Worm (Caenorhabditis elegans) whole organism, L4 larva: Measurements from ENCODE around the gene Y38H6C.20.
"Not testable (repeated sequence)": the region's sequence is repeated elsewhere in the genome, so short reads cannot be mapped to it uniquely, and the experiment has no call there.

Experiments
- F26F4.8 ChIP-seq: fragments of 200-800 bp; sonication (Bioruptor generic); conservative IDR thresholded peaks from 2 replicates; pipeline ENCODE4 v1.3.6; 2022; ENCODE audit warnings: missing genetic modification characterization, missing compliant biosample characterization
- Y105C5A.15 ChIP-seq: fragments of 200-800 bp; sonication (Bioruptor generic); IDR thresholded peaks from 2 replicates; pipeline ENCODE4 v1.3.6; 2022; ENCODE audit warnings: missing genetic modification characterization, missing compliant biosample characterization
- Y5F2A.4 ChIP-seq: fragments of 200-800 bp; sonication (Bioruptor generic); optimal IDR thresholded peaks from 2 replicates; lab custom pipeline; 2018; ENCODE audit warnings: mild to moderate bottlenecking, missing genetic modification characterization, missing compliant biosample characterization
- Y75B8A.6 ChIP-seq: fragments of 200-800 bp; sonication (Bioruptor generic); IDR thresholded peaks from 2 replicates; pipeline ENCODE4 v1.3.6; 2022; ENCODE audit warnings: missing genetic modification reagents, missing genetic modification characterization, missing compliant biosample characterization
- ZK337.2 ChIP-seq: fragments of 200-800 bp; sonication (Bioruptor generic); IDR thresholded peaks from 2 replicates; pipeline ENCODE4 v1.3.6; 2022; ENCODE audit warnings: missing genetic modification reagents, missing genetic modification characterization, missing compliant biosample characterization
- aha-1 ChIP-seq: fragments of 150-350 bp; peaks from one replicate; lab custom pipeline; 2014; ENCODE audit warnings: missing biosample characterization, missing genetic modification characterization
- aly-2 ChIP-seq: sonication (generic microtip); optimal IDR thresholded peaks from 2 replicates; lab custom pipeline; 2018; ENCODE audit warnings: missing biosample characterization, missing genetic modification characterization
- ama-1 ChIP-seq: fragments of 150-350 bp; optimal IDR thresholded peaks from 2 replicates; lab custom pipeline; 2014; ENCODE audit warnings: inconsistent platforms, mixed read lengths
- attf-4 ChIP-seq: sonication (generic microtip); optimal IDR thresholded peaks from 3 replicates; lab custom pipeline; 2017; ENCODE audit warnings: missing biosample characterization, missing genetic modification characterization
- ceh-20 ChIP-seq: fragments of 200-800 bp; sonication (Bioruptor generic); IDR thresholded peaks from 2 replicates; pipeline ENCODE4 v1.3.6; 2022; ENCODE audit warnings: missing genetic modification reagents, missing genetic modification characterization, missing compliant biosample characterization
- ceh-32 ChIP-seq: sonication (generic microtip); optimal IDR thresholded peaks from 2 replicates; lab custom pipeline; 2016; ENCODE audit warnings: mild to moderate bottlenecking, missing genetic modification characterization, missing compliant biosample characterization; ENCODE audit not compliant: poor library complexity
- ceh-44 ChIP-seq: fragments of 200-800 bp; sonication (Bioruptor generic); IDR thresholded peaks from 2 replicates; pipeline ENCODE4 v1.3.6; 2022; ENCODE audit warnings: missing genetic modification reagents, missing genetic modification characterization, missing compliant biosample characterization
- ceh-82 ChIP-seq: sonication (generic microtip); optimal IDR thresholded peaks from 2 replicates; lab custom pipeline; 2017; ENCODE audit warnings: missing biosample characterization, missing genetic modification characterization
- ctbp-1 ChIP-seq: fragments of 200-800 bp; sonication (Bioruptor generic); IDR thresholded peaks from 2 replicates; pipeline ENCODE4 v1.3.6; 2022; ENCODE audit warnings: missing genetic modification reagents, missing genetic modification characterization, missing compliant biosample characterization
- daf-8 ChIP-seq: fragments of 200-800 bp; sonication (Bioruptor generic); IDR thresholded peaks from 2 replicates; pipeline ENCODE4 v1.3.6; 2022; ENCODE audit warnings: missing genetic modification characterization, missing compliant biosample characterization
- dmd-8 ChIP-seq: fragments of 200-800 bp; sonication (Bioruptor generic); IDR thresholded peaks from 2 replicates; pipeline ENCODE4 v1.3.6; 2022; ENCODE audit warnings: missing genetic modification characterization, missing compliant biosample characterization
- fkh-10 ChIP-seq: fragments of 150-350 bp; optimal IDR thresholded peaks from 2 replicates; lab custom pipeline; 2014; ENCODE audit warnings: missing biosample characterization, missing genetic modification reagents, missing genetic modification characterization
- fos-1 ChIP-seq: fragments of 150-350 bp; optimal IDR thresholded peaks from 2 replicates; lab custom pipeline; 2014; ENCODE audit warnings: missing biosample characterization, missing genetic modification characterization
- gei-8 ChIP-seq: fragments of 200-800 bp; sonication (Bioruptor generic); optimal IDR thresholded peaks from 2 replicates; lab custom pipeline; 2018; ENCODE audit warnings: mild to moderate bottlenecking, missing genetic modification characterization, missing compliant biosample characterization
- hif-1 ChIP-seq, 2 experiments: sonication (generic microtip); optimal IDR thresholded peaks; 2 replicates each; lab custom pipeline; 2016 to 2017; ENCODE audit warnings: missing compliant biosample characterization in 2 of 2, missing genetic modification characterization in 2 of 2, missing genetic modification reagents in 2 of 2, missing genotype in 2 of 2, mild to moderate bottlenecking in 1 of 2
- lin-1 ChIP-seq: fragments of 200-800 bp; sonication (Bioruptor generic); IDR thresholded peaks from 2 replicates; pipeline ENCODE4 v1.3.6; 2022; ENCODE audit warnings: missing genetic modification reagents, missing genetic modification characterization, missing compliant biosample characterization
- lin-13 ChIP-seq: fragments of 150-350 bp; optimal IDR thresholded peaks from 2 replicates; lab custom pipeline; 2014; ENCODE audit warnings: missing biosample characterization, missing genetic modification reagents, missing genetic modification characterization
- lin-38 ChIP-seq: fragments of 200-800 bp; sonication (Bioruptor generic); IDR thresholded peaks from 2 replicates; pipeline ENCODE4 v1.3.6; 2022; ENCODE audit warnings: missing genetic modification reagents, missing genetic modification characterization, missing compliant biosample characterization
- lsy-2 ChIP-seq, 2 experiments: fragments of 150-350 bp in 1 of 2; sonication (generic microtip) in 1 of 2; optimal IDR thresholded peaks; 2 replicates each; lab custom pipeline; 2014 to 2017; ENCODE audit warnings: missing biosample characterization in 2 of 2, missing genetic modification characterization in 2 of 2
- mxl-3 ChIP-seq: fragments of 200-800 bp; sonication (Bioruptor generic); optimal IDR thresholded peaks from 2 replicates; lab custom pipeline; 2018; ENCODE audit warnings: mild to moderate bottlenecking, missing genetic modification characterization, missing compliant biosample characterization
- nhr-102 ChIP-seq: sonication (generic microtip); optimal IDR thresholded peaks from 2 replicates; lab custom pipeline; 2016; ENCODE audit warnings: mild to moderate bottlenecking, missing genetic modification characterization, moderate library complexity, missing compliant biosample characterization
- nhr-28 ChIP-seq: fragments of 150-350 bp; optimal IDR thresholded peaks from 2 replicates; lab custom pipeline; 2014; ENCODE audit warnings: missing biosample characterization, missing genetic modification characterization
- saeg-2 ChIP-seq: fragments of 200-800 bp; sonication (Bioruptor generic); IDR thresholded peaks from 2 replicates; pipeline ENCODE4 v1.3.6; 2022; ENCODE audit warnings: missing genetic modification reagents, missing genetic modification characterization, missing compliant biosample characterization
- set-16 ChIP-seq: fragments of 200-800 bp; sonication (Bioruptor generic); IDR thresholded peaks from 2 replicates; pipeline ENCODE4 v1.3.6; 2022; ENCODE audit warnings: missing genetic modification reagents, missing genetic modification characterization, missing compliant biosample characterization
- skn-1 ChIP-seq: fragments of 150-350 bp; optimal IDR thresholded peaks from 2 replicates; lab custom pipeline; 2014; ENCODE audit warnings: missing biosample characterization, missing genetic modification characterization
- tra-1 ChIP-seq: fragments of 200-800 bp; sonication (Bioruptor generic); IDR thresholded peaks from 2 replicates; pipeline ENCODE4 v1.3.6; 2022; ENCODE audit warnings: missing genetic modification reagents, missing genetic modification characterization, missing compliant biosample characterization
- unc-39 ChIP-seq: sonication (generic microtip); optimal IDR thresholded peaks from 2 replicates; lab custom pipeline; 2017; ENCODE audit warnings: missing biosample characterization, missing genetic modification characterization
- unc-62 ChIP-seq, 3 experiments: fragments of 150-350 bp in 1 of 3; sonication (generic microtip); optimal IDR thresholded peaks in 2 of 3; peaks in 1 of 3; 1 replicate in 1 of 3; 2 replicates in 2 of 3; lab custom pipeline; 2014 to 2017; ENCODE audit warnings: missing biosample characterization in 3 of 3, missing genetic modification characterization in 3 of 3, missing genetic modification reagents in 3 of 3, missing genotype in 1 of 3
- vab-7 ChIP-seq: fragments of 200-800 bp; sonication (Bioruptor generic); IDR thresholded peaks from 2 replicates; pipeline ENCODE4 v1.3.6; 2022; ENCODE audit warnings: missing genetic modification reagents, missing genetic modification characterization, missing compliant biosample characterization
- zag-1 ChIP-seq: fragments of 150-350 bp; optimal IDR thresholded peaks from 2 replicates; lab custom pipeline; 2014; ENCODE audit warnings: missing biosample characterization, missing genetic modification characterization
- zfp-2 ChIP-seq: sonication (generic microtip); optimal IDR thresholded peaks from 2 replicates; lab custom pipeline; 2016; ENCODE audit warnings: mild to moderate bottlenecking, missing genetic modification characterization, missing compliant biosample characterization
- ztf-7 ChIP-seq: fragments of 150-350 bp; optimal IDR thresholded peaks from 2 replicates; lab custom pipeline; 2014; ENCODE audit warnings: missing biosample characterization, missing genetic modification characterization

Y38H6C.20 gene

ce11 chrV:20574314-20574713 is 23.3 kb upstream of the Y38H6C.20 start, which contains the start of gene clec-263:
Gene clec-263, plus strand, starts transcription at chrV:20574614.
- TF ChIP-seq ceh-20 (GFP tag; lab: Robert Waterston, UW) (no peak), unc-62 (GFP tag; optimal IDR thresholded peaks at IDR 0.05 in 1 of 2; lab: Kevin White, UChicago) (peak in 1 of 2 experiments; percentile 11), unc-62 (tag; optimal IDR thresholded peaks at IDR 0.05; lab: Kevin White, UChicago) (no peak)

DNA sequence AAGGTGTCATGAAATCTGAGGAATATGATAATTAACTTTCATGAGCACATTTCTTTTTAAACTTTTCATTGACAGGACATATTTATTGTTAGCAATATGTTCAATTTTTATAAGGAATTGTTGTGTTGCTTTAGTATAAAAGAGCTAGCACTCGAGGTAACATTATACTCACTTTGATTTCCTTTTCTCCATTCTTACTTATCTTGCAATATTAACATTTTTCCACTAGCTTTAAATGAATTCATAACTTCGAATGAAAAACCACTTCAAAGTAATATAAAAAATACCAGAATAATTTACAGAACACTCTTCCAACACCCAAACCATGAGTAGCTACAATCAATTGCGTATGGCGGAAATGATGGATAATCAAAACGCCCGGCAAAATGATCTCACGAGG is 22.4 kb upstream of the Y38H6C.20 start, which contains the start of gene F26F2.5:
Gene F26F2.5, plus strand, starts transcription at position 301 of the 400 bp plus-strand sequence.
- TF ChIP-seq daf-8 (GFP tag; lab: Robert Waterston, UW) (no peak), mxl-3 (GFP tag; lab: Kevin White, UChicago) (no peak), lin-1 (GFP tag; lab: Robert Waterston, UW) (no peak), ztf-7 (no peak), Y75B8A.6 (no peak), unc-62 (GFP tag; optimal IDR thresholded peaks at IDR 0.05 in 1 of 2; lab: Kevin White, UChicago) (no peak), unc-62 (tag; optimal IDR thresholded peaks at IDR 0.05; lab: Kevin White, UChicago) (no peak), lin-13 (GFP tag; lab: Kevin White, UChicago) (no peak), gei-8 (GFP tag; lab: Kevin White, UChicago) (no peak), vab-7 (no peak), nhr-102 (tag; lab: Kevin White, UChicago) (no peak), skn-1 (tag; lab: Kevin White, UChicago) (no peak)
- TF ChIP-seq, all 104 proteins: peak for 0

ce11 chrV:20568995-20569394 is 18.0 kb upstream of the Y38H6C.20 start, which contains the start of gene F26F2.4:
Gene F26F2.4, plus strand, starts transcription at chrV:20569295.
- not testable (repeated sequence) for TF ChIP-seq ceh-82 (tag; lab: Kevin White, UChicago); Y105C5A.15 (GFP tag; lab: Robert Waterston, UW); lin-38 (GFP tag; lab: Robert Waterston, UW)

DNA sequence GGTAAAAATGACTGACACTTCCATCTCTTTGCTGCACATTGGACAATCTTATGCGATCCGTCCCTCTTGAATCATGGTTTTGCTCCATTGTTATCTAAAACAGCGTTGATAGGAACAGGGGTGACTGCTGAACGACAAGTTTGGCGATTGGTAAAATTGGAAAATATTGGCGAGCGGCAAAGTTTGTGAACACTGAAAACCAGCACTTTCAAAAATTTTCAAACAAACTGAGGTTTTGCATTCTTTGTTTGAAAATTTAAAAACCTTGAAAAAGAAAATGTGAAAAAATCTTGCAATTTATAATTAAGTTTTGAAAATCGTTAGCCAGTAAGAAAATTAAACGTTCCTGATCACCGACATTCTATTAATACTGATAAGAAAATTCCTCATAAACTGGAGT is 15.5 kb upstream of the Y38H6C.20 start, which contains the start of gene F26F2.3:
Gene F26F2.3, minus strand, starts transcription at position 101 of the 400 bp plus-strand sequence.
- TF ChIP-seq ceh-20 (GFP tag; lab: Robert Waterston, UW): no peak
- TF ChIP-seq nhr-28: no peak
- TF ChIP-seq lin-1 (GFP tag; lab: Robert Waterston, UW): no peak
- TF ChIP-seq unc-62 (GFP tag; optimal IDR thresholded peaks at IDR 0.05 in 1 of 2; lab: Kevin White, UChicago): no peak
- TF ChIP-seq unc-62 (tag; optimal IDR thresholded peaks at IDR 0.05; lab: Kevin White, UChicago): no peak
- TF ChIP-seq fos-1 (tag; lab: Kevin White, UChicago): no peak
- TF ChIP-seq aha-1: no peak
- no peak for TF ChIP-seq fkh-10 (GFP tag; lab: Kevin White, UChicago)
- TF ChIP-seq aly-2 (tag; lab: Kevin White, UChicago): no peak
- no peak for TF ChIP-seq ceh-32 (tag; lab: Kevin White, UChicago)
- TF ChIP-seq ceh-82 (tag; lab: Kevin White, UChicago): no peak
- no peak for TF ChIP-seq Y105C5A.15 (GFP tag; lab: Robert Waterston, UW)

- TF ChIP-seq ZK337.2 (GFP tag; lab: Robert Waterston, UW); set-16 (GFP tag; lab: Robert Waterston, UW); saeg-2: not testable (repeated sequence)
These were observed 13.1 kb upstream of the Y38H6C.20 start, which contains the start of gene F26F2.13 for ce11 chrV:20564054-20564453. Gene F26F2.13, plus strand, starts transcription at chrV:20564354.

- TF ChIP-seq unc-39 (tag; lab: Kevin White, UChicago): no peak
- no peak for TF ChIP-seq lsy-2 (tag; optimal IDR thresholded peaks at IDR 0.05; lab: Kevin White, UChicago)
- no peak for TF ChIP-seq attf-4
- no peak for TF ChIP-seq nhr-28
- TF ChIP-seq F26F4.8 (GFP tag; lab: Robert Waterston, UW): no peak
- no peak for TF ChIP-seq ama-1 (lab: Kevin White, UChicago)
- no peak for TF ChIP-seq ctbp-1 (GFP tag; lab: Robert Waterston, UW)
- no peak for TF ChIP-seq hif-1 (tag; optimal IDR thresholded peaks at IDR 0.05; lab: Kevin White, UChicago)
- no peak for TF ChIP-seq tra-1
- TF ChIP-seq zfp-2 (tag; lab: Kevin White, UChicago): no peak
- no peak for TF ChIP-seq ceh-44 (GFP tag; lab: Robert Waterston, UW)
- TF ChIP-seq Y105C5A.15 (GFP tag; lab: Robert Waterston, UW): no peak
- TF ChIP-seq zag-1: no peak
- no peak for TF ChIP-seq ceh-20 (GFP tag; lab: Robert Waterston, UW)
- no peak for TF ChIP-seq dmd-8 (GFP tag; lab: Robert Waterston, UW)
- no peak for TF ChIP-seq Y5F2A.4 (GFP tag; lab: Kevin White, UChicago)
These were observed 10.8 kb upstream of the Y38H6C.20 start, which contains the start of gene F26F2.1 for ce11 chrV:20561795-20562194. Gene F26F2.1, minus strand, starts transcription at chrV:20561895.
